Worm (Caenorhabditis elegans): ENCODE data around the gene txdc-9.

DNA sequence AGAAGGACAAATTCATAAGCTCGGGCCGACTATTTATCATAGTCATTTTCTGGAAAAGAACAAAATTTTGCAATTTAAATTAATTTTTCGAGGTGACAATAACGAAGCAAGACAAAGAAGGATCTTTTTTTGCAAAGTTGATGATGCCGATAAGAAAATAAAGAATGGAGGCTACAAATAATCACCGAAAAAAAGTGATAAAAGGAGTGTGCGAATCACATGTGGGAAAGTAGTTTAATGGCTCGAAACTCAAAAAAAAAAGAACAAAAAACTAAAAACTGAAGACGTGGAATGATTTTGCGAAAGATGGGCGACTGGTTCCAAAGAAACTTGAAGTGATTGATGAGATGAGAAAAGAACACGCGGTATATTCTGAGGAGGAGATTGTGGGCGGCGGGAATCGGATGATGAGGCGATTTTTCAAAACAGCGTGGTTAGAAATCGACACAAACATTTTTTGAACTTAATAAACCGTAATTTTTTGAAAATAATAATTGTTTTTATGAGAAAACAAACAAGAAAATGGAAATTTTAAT is 12.5 kb upstream of the txdc-9 start, which contains the start of gene atgl-1:
- no peak for TF ChIP-seq ztf-18 (tag; optimal IDR thresholded peaks at IDR 0.05)
- TF ChIP-seq bed-1 (GFP tag; IDR thresholded peaks at IDR 0.05) = no peak
- TF ChIP-seq nfya-1 (tag; optimal IDR thresholded peaks at IDR 0.05; ENCODE audit: borderline replicate concordance, insufficient read depth) = no peak
- TF ChIP-seq nhr-120 (GFP tag; IDR thresholded peaks at IDR 0.05) = no peak
- no peak for TF ChIP-seq hmg-1.2 (GFP tag; IDR thresholded peaks at IDR 0.05)
- TF ChIP-seq sea-2 (GFP tag; IDR thresholded peaks at IDR 0.05) = no peak
- no peak for TF ChIP-seq ztf-25 (GFP tag; IDR thresholded peaks at IDR 0.05)
- no peak for TF ChIP-seq dpl-1 (GFP tag; optimal IDR thresholded peaks at IDR 0.05)
- TF ChIP-seq lin-35 (GFP tag; optimal IDR thresholded peaks at IDR 0.05) = no peak
- no peak for TF ChIP-seq somi-1 (GFP tag; optimal IDR thresholded peaks at IDR 0.05)
- no peak for TF ChIP-seq dox-1 (GFP tag; IDR thresholded peaks at IDR 0.05)
